Worm (Caenorhabditis elegans): ENCODE data around the gene C04E7.1.

DNA sequence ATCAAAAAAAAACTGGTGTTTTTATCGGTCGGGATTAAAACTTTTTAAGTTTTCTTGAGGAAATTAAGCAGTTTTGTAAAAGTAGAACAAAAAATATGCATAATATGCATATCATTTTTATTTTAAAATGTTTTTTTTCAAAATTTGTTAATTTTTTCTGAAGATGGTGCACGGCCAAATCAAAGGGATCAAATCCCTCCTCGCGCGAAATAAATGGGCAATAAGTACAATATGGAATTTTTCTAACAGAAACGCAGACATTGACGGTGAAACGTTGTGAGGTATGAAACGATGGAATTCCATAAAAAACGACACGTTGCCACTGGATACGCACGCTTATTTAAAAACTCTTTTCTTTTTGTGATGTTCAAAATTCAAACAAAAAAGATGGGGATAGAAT is 45.1 kb downstream of the C04E7.1 start:
- TF ChIP-seq ama-1 (optimal IDR thresholded peaks at IDR 0.05) (no peak), ama-1 (GFP tag; optimal IDR thresholded peaks at IDR 0.05) (no peak), nfya-1 (tag; optimal IDR thresholded peaks at IDR 0.05; ENCODE audit: borderline replicate concordance, insufficient read depth) (no peak), egrh-3 (GFP tag; IDR thresholded peaks at IDR 0.05) (no peak)

Data from whole organism, young adult.